Fruit fly (Drosophila melanogaster) whole organism, pupa: ENCODE data around the gene CG14419.

Experiments used
- CG12605 ChIP-seq: fragments of 200-800 bp; sonication (Bioruptor generic); IDR thresholded peaks from 2 replicates; pipeline ENCODE4 v1.3.6; 2022; ENCODE audit warnings: missing biosample characterization, missing genetic modification characterization
- CG14655 ChIP-seq: fragments of 200-800 bp; sonication (Bioruptor generic); optimal IDR thresholded peaks from 3 replicates; lab custom pipeline; 2017; ENCODE audit warnings: mild to moderate bottlenecking, missing biosample characterization, missing genetic modification reagents, missing genetic modification characterization
- CG15710 ChIP-seq: fragments of 200-800 bp; sonication (Bioruptor generic); optimal IDR thresholded peaks from 2 replicates; lab custom pipeline; 2018; ENCODE audit warnings: missing biosample characterization, mild to moderate bottlenecking, missing genetic modification characterization, moderate library complexity
- CG32121 ChIP-seq: fragments of 200-800 bp; sonication (Bioruptor generic); IDR thresholded peaks from 2 replicates; pipeline ENCODE4 v1.3.6; 2022; ENCODE audit warnings: missing biosample characterization, missing genetic modification characterization
- D1 ChIP-seq: fragments of 200-800 bp; sonication (Bioruptor generic); optimal IDR thresholded peaks from 2 replicates; lab custom pipeline; 2018; ENCODE audit warnings: missing biosample characterization, mild to moderate bottlenecking, missing genetic modification characterization, moderate library complexity
- EcR ChIP-seq: fragments of 200-800 bp; sonication (Bioruptor generic); optimal IDR thresholded peaks from 3 replicates; lab custom pipeline; 2019; ENCODE audit warnings: missing biosample characterization, missing genetic modification characterization, mild to moderate bottlenecking, moderate library complexity, missing genetic modification reagents
- Ets98B ChIP-seq: fragments of 200-800 bp; sonication (Bioruptor generic); IDR thresholded peaks from 2 replicates; pipeline ENCODE4 v1.3.6; 2022; ENCODE audit warnings: missing biosample characterization, missing genetic modification characterization
- Pif1A ChIP-seq: fragments of 200-800 bp; sonication (Bioruptor generic); optimal IDR thresholded peaks from 3 replicates; lab custom pipeline; 2016; ENCODE audit warnings: missing biosample characterization, missing genetic modification characterization
- Pif1B ChIP-seq: fragments of 200-800 bp; sonication (Bioruptor generic); optimal IDR thresholded peaks from 3 replicates; lab custom pipeline; 2016; ENCODE audit warnings: missing biosample characterization, missing genetic modification characterization
- fd96Ca ChIP-seq: fragments of 200-800 bp; sonication (Bioruptor generic); IDR thresholded peaks from 3 replicates; pipeline ENCODE4 v1.3.6; 2022; ENCODE audit warnings: missing biosample characterization, missing genetic modification characterization

dm6 chrX:2934827-2935226, 49.1 kb upstream of the CG14419 start, which contains the start of gene CG3592:
- TF ChIP-seq EcR (GFP tag; lab: Kevin White, UChicago) (no peak), fd96Ca (GFP tag; lab: Robert Waterston, UW) (no peak), CG32121 (GFP tag; lab: Robert Waterston, UW) (no peak), CG12605 (no peak), Pif1B (GFP tag; lab: Kevin White, UChicago) (no peak), CG14655 (no peak), D1 (tag; lab: Kevin White, UChicago) (no peak), Ets98B (GFP tag; lab: Robert Waterston, UW) (no peak), Pif1A (no peak), CG15710 (tag; lab: Kevin White, UChicago) (no peak)
